Worm (Caenorhabditis elegans): ENCODE data around the gene spp-6.
A peak's percentile ranks its signal among the peaks of the same experiment; 100 is the strongest.

The spp-6 gene

ce11 chrX:7305520-7306186 lies 11.5 kb upstream of the spp-6 start, which contains the start of gene sur-5 (continued):
- TF ChIP-seq unc-30 (tag; optimal IDR thresholded peaks at IDR 0.05) (no peak), ceh-90 (tag; optimal IDR thresholded peaks at IDR 0.05) (no peak), elt-3 (tag; optimal IDR thresholded peaks at IDR 0.05) (peak in 4 of 6 experiments; percentile 54 to 95 (median 64)), dsc-1 (tag; optimal IDR thresholded peaks at IDR 0.05) (no peak), mdl-1 (tag; optimal IDR thresholded peaks at IDR 0.05) (peak in 1 of 2 experiments; percentile 74), lin-14 (GFP tag; optimal IDR thresholded peaks at IDR 0.05) (peak; percentile 77), vab-15 (tag; optimal IDR thresholded peaks at IDR 0.05) (no peak), ces-1 (GFP tag; optimal IDR thresholded peaks at IDR 0.05) (no peak), C34B4.2 (tag; optimal IDR thresholded peaks at IDR 0.05) (no peak), mef-2 (tag; optimal IDR thresholded peaks at IDR 0.05) (no peak), efl-1 (optimal IDR thresholded peaks at IDR 0.05) (no peak), efl-1 (GFP tag; optimal IDR thresholded peaks at IDR 0.05 in 1 of 2) (peak in 1 of 2 experiments; percentile 87), nhr-76 (tag; optimal IDR thresholded peaks at IDR 0.05) (no peak), C04F5.9 (tag; optimal IDR thresholded peaks at IDR 0.05) (no peak), mab-9 (GFP tag; IDR thresholded peaks at IDR 0.05) (no peak), zip-4 (GFP tag; optimal IDR thresholded peaks at IDR 0.05) (no peak)

ce11 chrX:7306434-7306833 lies 10.7 kb upstream of the spp-6 start:
- no peak for TF ChIP-seq ztf-11 (tag; optimal IDR thresholded peaks at IDR 0.05)
- TF ChIP-seq mdl-1 (tag; optimal IDR thresholded peaks at IDR 0.05): peak in 1 of 2 experiments; percentile 65
- no peak for TF ChIP-seq sox-4 (tag; optimal IDR thresholded peaks at IDR 0.05)
- no peak for TF ChIP-seq pag-3 (tag; optimal IDR thresholded peaks at IDR 0.05; ENCODE audit: borderline replicate concordance, insufficient read depth)
- TF ChIP-seq ceh-82 (tag; optimal IDR thresholded peaks at IDR 0.05): peak; percentile 20 to 73 (median 38)
- peak; percentile 69 for TF ChIP-seq nhr-71 (tag; optimal IDR thresholded peaks at IDR 0.05)
- TF ChIP-seq tlp-1 (tag; optimal IDR thresholded peaks at IDR 0.05): no peak
- TF ChIP-seq ets-5 (GFP tag; IDR thresholded peaks at IDR 0.05): no peak
- TF ChIP-seq irx-1 (tag; optimal IDR thresholded peaks at IDR 0.05): peak; percentile 38
- no peak for TF ChIP-seq unc-98 (GFP tag; IDR thresholded peaks at IDR 0.05)
- peak; percentile 97 for TF ChIP-seq lin-14 (GFP tag; optimal IDR thresholded peaks at IDR 0.05)
- peak; percentile 65 for TF ChIP-seq swsn-7 (tag; optimal IDR thresholded peaks at IDR 0.05)
- TF ChIP-seq hpl-2 (GFP tag; optimal IDR thresholded peaks at IDR 0.05): no peak
- TF ChIP-seq blmp-1 (tag; optimal IDR thresholded peaks at IDR 0.05): peak; percentile 51
- TF ChIP-seq F16B12.6 (tag; optimal IDR thresholded peaks at IDR 0.05): peak; percentile 13
- TF ChIP-seq nhr-90 (tag; optimal IDR thresholded peaks at IDR 0.05; ENCODE audit: poor library complexity): peak; percentile 20
- TF ChIP-seq nhr-47 (tag; optimal IDR thresholded peaks at IDR 0.05): peak; percentile 55
- TF ChIP-seq tbx-2 (tag; optimal IDR thresholded peaks at IDR 0.05): peak; percentile 58
- TF ChIP-seq dsc-1 (tag; optimal IDR thresholded peaks at IDR 0.05): no peak
- no peak for TF ChIP-seq grh-1 (GFP tag; IDR thresholded peaks at IDR 0.05)
- TF ChIP-seq egl-27 (tag; optimal IDR thresholded peaks at IDR 0.05): peak; percentile 54 to 56
- no peak for TF ChIP-seq pax-3 (tag; optimal IDR thresholded peaks at IDR 0.05)
- TF ChIP-seq vab-15 (tag; optimal IDR thresholded peaks at IDR 0.05): no peak
- peak; percentile 57 for TF ChIP-seq rnt-1 (tag; optimal IDR thresholded peaks at IDR 0.05)
- no peak for TF ChIP-seq Y116A8C.19 (tag; optimal IDR thresholded peaks at IDR 0.05; ENCODE audit: borderline replicate concordance)
- TF ChIP-seq aha-1 (tag; optimal IDR thresholded peaks at IDR 0.05): no peak
- peak in 3 of 6 experiments; percentile 14 to 65 (median 49) for TF ChIP-seq elt-3 (tag; optimal IDR thresholded peaks at IDR 0.05)
- peak; percentile 12 for TF ChIP-seq nhr-77 (tag; optimal IDR thresholded peaks at IDR 0.05)
- TF ChIP-seq dpl-1 (GFP tag; optimal IDR thresholded peaks at IDR 0.05): peak in 2 of 3 experiments; percentile 15 to 27
- no peak for TF ChIP-seq nhr-76 (tag; optimal IDR thresholded peaks at IDR 0.05)
- no peak for TF ChIP-seq ama-1 (optimal IDR thresholded peaks at IDR 0.05)
- no peak for TF ChIP-seq fkh-4 (tag; optimal IDR thresholded peaks at IDR 0.05; ENCODE audit: borderline replicate concordance)
- TF ChIP-seq hlh-4 (tag; optimal IDR thresholded peaks at IDR 0.05): no peak
- no peak for TF ChIP-seq aly-2 (tag; optimal IDR thresholded peaks at IDR 0.05)
- TF ChIP-seq lin-15B (tag; optimal IDR thresholded peaks at IDR 0.05): no peak
- TF ChIP-seq efl-3 (GFP tag; optimal IDR thresholded peaks at IDR 0.05): no peak
- no peak for TF ChIP-seq sup-37 (GFP tag; optimal IDR thresholded peaks at IDR 0.05)
- TF ChIP-seq hlh-17 (GFP tag; optimal IDR thresholded peaks at IDR 0.05; ENCODE audit: borderline replicate concordance): no peak
- no peak for TF ChIP-seq snpc-4 (tag; optimal IDR thresholded peaks at IDR 0.05)
